Worm (Caenorhabditis elegans) whole organism, L3 larva: ENCODE data around the gene str-134.

Source experiments
- R02D3.7 ChIP-seq: fragments of 150-350 bp; optimal IDR thresholded peaks from 2 replicates; lab custom pipeline; 2014; ENCODE audit warnings: missing biosample characterization, missing genetic modification characterization
- aly-2 ChIP-seq: fragments of 150-350 bp; optimal IDR thresholded peaks from 2 replicates; lab custom pipeline; 2014; ENCODE audit warnings: missing biosample characterization, missing genetic modification characterization
- ama-1 ChIP-seq: fragments of 150-350 bp; optimal IDR thresholded peaks from 2 replicates; lab custom pipeline; 2018
- ceh-16 ChIP-seq: sonication (generic microtip); optimal IDR thresholded peaks from 2 replicates; lab custom pipeline; 2017; ENCODE audit warnings: missing biosample characterization, missing genetic modification characterization
- ceh-28 ChIP-seq: fragments of 150-350 bp; optimal IDR thresholded peaks from 2 replicates; lab custom pipeline; 2014; ENCODE audit warnings: missing biosample characterization, missing genetic modification reagents, missing genetic modification characterization
- ceh-82 ChIP-seq: fragments of 150-350 bp; optimal IDR thresholded peaks from 2 replicates; lab custom pipeline; 2014; ENCODE audit warnings: missing biosample characterization, missing genetic modification characterization
- ceh-9 ChIP-seq: sonication (generic microtip); optimal IDR thresholded peaks from 2 replicates; lab custom pipeline; 2018; ENCODE audit warnings: missing biosample characterization, missing genetic modification characterization
- egl-27 ChIP-seq: sonication (generic microtip); optimal IDR thresholded peaks from 4 replicates; lab custom pipeline; 2017; ENCODE audit warnings: missing biosample characterization, missing genetic modification reagents, missing genetic modification characterization
- elt-1 ChIP-seq: fragments of 150-350 bp; optimal IDR thresholded peaks from 2 replicates; lab custom pipeline; 2014; ENCODE audit warnings: missing biosample characterization, missing genetic modification characterization
- elt-2 ChIP-seq: sonication (generic microtip); optimal IDR thresholded peaks from 2 replicates; lab custom pipeline; 2016; ENCODE audit warnings: missing genetic modification reagents, mild to moderate bottlenecking, missing genetic modification characterization, missing compliant biosample characterization
- elt-3 ChIP-seq, 3 experiments: fragments of 150-350 bp in 1 of 3; sonication (generic microtip) in 2 of 3; optimal IDR thresholded peaks; 2 replicates in 2 of 3; 4 replicates in 1 of 3; lab custom pipeline; 2014 to 2017; ENCODE audit warnings: missing biosample characterization in 3 of 3, missing genetic modification characterization in 3 of 3
- fkh-2 ChIP-seq: fragments of 150-350 bp; optimal IDR thresholded peaks from 2 replicates; lab custom pipeline; 2014; ENCODE audit warnings: missing biosample characterization, missing genetic modification reagents, missing genetic modification characterization
- fos-1 ChIP-seq: fragments of 150-350 bp; optimal IDR thresholded peaks from 2 replicates; lab custom pipeline; 2014; ENCODE audit warnings: missing biosample characterization, missing genetic modification characterization
- hmg-11 ChIP-seq: sonication (generic microtip); optimal IDR thresholded peaks from 2 replicates; lab custom pipeline; 2016; ENCODE audit warnings: missing genetic modification characterization, missing compliant biosample characterization
- lin-15B ChIP-seq: fragments of 150-350 bp; optimal IDR thresholded peaks from 2 replicates; lab custom pipeline; 2014; ENCODE audit warnings: missing biosample characterization, missing genetic modification characterization
- lin-39 ChIP-seq: fragments of 150-350 bp; optimal IDR thresholded peaks from 2 replicates; lab custom pipeline; 2018; ENCODE audit warnings: missing biosample characterization, missing genetic modification reagents, missing genetic modification characterization
- lsy-12 ChIP-seq: sonication (generic microtip); optimal IDR thresholded peaks from 2 replicates; lab custom pipeline; 2016; ENCODE audit warnings: mild to moderate bottlenecking, missing genetic modification characterization, missing compliant biosample characterization
- mdl-1 ChIP-seq: fragments of 150-350 bp; optimal IDR thresholded peaks from 2 replicates; lab custom pipeline; 2014; ENCODE audit warnings: missing biosample characterization, missing genetic modification characterization
- nfya-1 ChIP-seq: sonication (generic microtip); optimal IDR thresholded peaks from 2 replicates; lab custom pipeline; 2017; ENCODE audit warnings: missing genetic modification characterization, mild to moderate bottlenecking, missing compliant biosample characterization, antibody characterized with exemption, moderate library complexity; ENCODE audit not compliant: insufficient read depth
- nhr-23 ChIP-seq: fragments of 150-350 bp; optimal IDR thresholded peaks from 2 replicates; lab custom pipeline; 2014; ENCODE audit warnings: missing biosample characterization, missing genetic modification reagents, missing genetic modification characterization
- nhr-237 ChIP-seq: fragments of 150-350 bp; optimal IDR thresholded peaks from 2 replicates; lab custom pipeline; 2014; ENCODE audit warnings: missing biosample characterization, missing genetic modification characterization
- nhr-28 ChIP-seq: fragments of 150-350 bp; optimal IDR thresholded peaks from 2 replicates; lab custom pipeline; 2014; ENCODE audit warnings: missing biosample characterization, missing genetic modification characterization
- nhr-43 ChIP-seq: sonication (generic microtip); optimal IDR thresholded peaks from 2 replicates; lab custom pipeline; 2016; ENCODE audit warnings: mild to moderate bottlenecking, missing genetic modification characterization, missing compliant biosample characterization; ENCODE audit not compliant: poor library complexity, severe bottlenecking
- nhr-67 ChIP-seq: fragments of 150-350 bp; optimal IDR thresholded peaks from 2 replicates; lab custom pipeline; 2014; ENCODE audit warnings: missing biosample characterization, missing genetic modification characterization
- nhr-76 ChIP-seq: fragments of 150-350 bp; sonication (generic microtip); optimal IDR thresholded peaks from 5 replicates; lab custom pipeline; 2014; ENCODE audit warnings: missing biosample characterization, missing genetic modification characterization
- nhr-77 ChIP-seq: fragments of 150-350 bp; optimal IDR thresholded peaks from 2 replicates; lab custom pipeline; 2014; ENCODE audit warnings: missing biosample characterization, missing genetic modification characterization
- pqm-1 ChIP-seq: fragments of 150-350 bp; optimal IDR thresholded peaks from 2 replicates; lab custom pipeline; 2017; ENCODE audit warnings: missing biosample characterization, missing genetic modification characterization, inconsistent platforms
- skn-1 ChIP-seq: fragments of 150-350 bp; optimal IDR thresholded peaks from 2 replicates; lab custom pipeline; 2014; ENCODE audit warnings: missing biosample characterization, missing genetic modification characterization
- snpc-4 ChIP-seq: fragments of 150-350 bp; optimal IDR thresholded peaks from 2 replicates; lab custom pipeline; 2014; ENCODE audit warnings: missing biosample characterization, missing genetic modification characterization
- tbx-2 ChIP-seq: sonication (generic microtip); optimal IDR thresholded peaks from 2 replicates; lab custom pipeline; 2016; ENCODE audit warnings: mild to moderate bottlenecking, missing genetic modification characterization, missing compliant biosample characterization
- unc-62 ChIP-seq: fragments of 150-350 bp; sonication (generic microtip); optimal IDR thresholded peaks from 4 replicates; lab custom pipeline; 2014; ENCODE audit warnings: missing biosample characterization, missing genetic modification reagents, missing genetic modification characterization
- ztf-11 ChIP-seq: fragments of 150-350 bp; optimal IDR thresholded peaks from 2 replicates; lab custom pipeline; 2014; ENCODE audit warnings: missing biosample characterization, missing genetic modification characterization
- ztf-4 ChIP-seq: fragments of 150-350 bp; optimal IDR thresholded peaks from 2 replicates; lab custom pipeline; 2014; ENCODE audit warnings: missing biosample characterization, missing genetic modification characterization

str-134 gene

ce11 chrV:743348-743747 lies at the start of gene str-134:
TSS of gene str-134 (plus strand) at chrV:743648.
- TF ChIP-seq ceh-28 (tag; lab: Kevin White, UChicago) = no peak
- no peak for TF ChIP-seq nhr-43 (tag; lab: Kevin White, UChicago)
- no peak for TF ChIP-seq nhr-28 (tag; lab: Kevin White, UChicago)
- TF ChIP-seq elt-1 (tag; lab: Kevin White, UChicago) = no peak
- TF ChIP-seq mdl-1 (tag; lab: Kevin White, UChicago) = no peak
- no peak for TF ChIP-seq hmg-11 (tag; lab: Kevin White, UChicago)
- TF ChIP-seq, all 47 proteins: peak for 0

ce11 chrV:694625-695024 lies 48.8 kb upstream of the str-134 start, which contains the start of gene srj-53:
TSS of gene srj-53 (minus strand) at chrV:694725.
- TF ChIP-seq tbx-2 (tag; lab: Kevin White, UChicago) (no peak), fkh-2 (no peak), nfya-1 (no peak), nhr-23 (tag; lab: Kevin White, UChicago) (no peak), ama-1 (lab: Kevin White, UChicago) (no peak), elt-1 (tag; lab: Kevin White, UChicago) (no peak), ceh-16 (tag; lab: Kevin White, UChicago) (no peak), elt-3 (tag; optimal IDR thresholded peaks at IDR 0.05; lab: Kevin White, UChicago) (no peak), nhr-67 (no peak), pqm-1 (tag; lab: Kevin White, UChicago) (no peak), R02D3.7 (tag; lab: Kevin White, UChicago) (no peak), nhr-76 (tag; lab: Kevin White, UChicago) (no peak), fos-1 (tag; lab: Kevin White, UChicago) (no peak), nhr-237 (tag; lab: Kevin White, UChicago) (no peak)

- TF ChIP-seq lin-39 (no peak), snpc-4 (tag; lab: Kevin White, UChicago) (no peak), nhr-77 (tag; lab: Kevin White, UChicago) (no peak), nhr-67 (no peak), aly-2 (tag; lab: Kevin White, UChicago) (no peak), ceh-82 (tag; lab: Kevin White, UChicago) (no peak), nhr-76 (tag; lab: Kevin White, UChicago) (no peak), nfya-1 (no peak), mdl-1 (tag; lab: Kevin White, UChicago) (no peak)
- TF ChIP-seq, all 47 proteins: peak for 0
Measured at ce11 chrV:695914-696313, 47.5 kb upstream of the str-134 start, which contains the start of gene srj-52. TSS of gene srj-52 (minus strand) at chrV:696014.

ce11 chrV:699051-699450 lies 44.4 kb upstream of the str-134 start:
- TF ChIP-seq unc-62 (GFP tag; lab: Kevin White, UChicago) = no peak
- TF ChIP-seq elt-2 (tag; lab: Kevin White, UChicago) = no peak
- TF ChIP-seq lsy-12 = no peak
- no peak for TF ChIP-seq ceh-16 (tag; lab: Kevin White, UChicago)
- TF ChIP-seq ztf-4 (tag; lab: Kevin White, UChicago) = no peak
- TF ChIP-seq egl-27 (tag; lab: Kevin White, UChicago) = no peak
- TF ChIP-seq nhr-23 (tag; lab: Kevin White, UChicago) = no peak

ce11 chrV:699489-700129 lies 43.8 kb upstream of the str-134 start, which contains the start of the genes ugt-29 and srx-5:
TSS of gene ugt-29 (minus strand) at chrV:699589.
TSS of gene srx-5 (plus strand) at chrV:700079.
- TF ChIP-seq ceh-9 (tag; lab: Kevin White, UChicago) = no peak
- TF ChIP-seq nhr-23 (tag; lab: Kevin White, UChicago) = no peak
- no peak for TF ChIP-seq mdl-1 (tag; lab: Kevin White, UChicago)
- TF ChIP-seq R02D3.7 (tag; lab: Kevin White, UChicago) = no peak
- no peak for TF ChIP-seq skn-1
- no peak for TF ChIP-seq ceh-82 (tag; lab: Kevin White, UChicago)

- no peak for TF ChIP-seq lin-15B (tag; lab: Kevin White, UChicago)
- no peak for TF ChIP-seq nhr-77 (tag; lab: Kevin White, UChicago)
- TF ChIP-seq ztf-11 (tag; lab: Kevin White, UChicago) = no peak
- TF ChIP-seq ceh-9 (tag; lab: Kevin White, UChicago) = no peak
- TF ChIP-seq ceh-16 (tag; lab: Kevin White, UChicago) = no peak
- TF ChIP-seq snpc-4 (tag; lab: Kevin White, UChicago) = no peak
Measured at ce11 chrV:702260-702659, 41.2 kb upstream of the str-134 start, which contains the start of gene srbc-37. TSS of gene srbc-37 (plus strand) at chrV:702560.
